In the genomic region with DNA sequence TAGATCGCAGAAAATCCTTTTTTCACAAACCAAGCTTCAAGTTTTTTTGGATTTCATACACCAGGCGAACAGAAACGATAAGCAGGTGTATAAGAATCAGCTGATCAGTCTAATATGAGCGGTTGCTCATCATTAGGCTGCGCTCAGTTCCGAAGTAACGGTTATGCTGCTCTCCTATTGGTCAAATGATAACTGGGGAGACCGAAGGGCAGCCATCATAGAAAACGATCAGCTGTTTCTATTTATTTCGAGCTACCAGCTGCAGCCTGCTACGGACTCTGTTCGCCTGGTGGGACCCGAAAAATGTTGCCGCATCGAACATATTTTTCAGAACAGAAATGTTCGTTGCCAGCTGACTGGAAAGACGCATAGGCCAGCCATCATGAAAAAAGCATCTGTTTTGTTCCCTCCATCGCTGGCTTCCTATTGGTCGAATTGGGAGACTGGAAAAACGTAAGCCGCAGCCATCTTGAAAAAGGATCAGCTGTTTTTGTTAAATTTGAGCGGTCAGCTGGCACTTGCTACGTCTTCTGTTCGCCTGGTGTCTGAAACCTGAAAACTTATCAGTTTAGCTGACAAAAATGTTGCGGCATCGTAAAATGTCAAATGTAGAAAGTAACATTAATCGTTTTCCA, we compare ENCODE assay signal across 3 fruit fly cellular contexts.
TF ChIP-seq lines count a peak whose summit lies in the region.

No protein-coding gene starts in this region.

- TF ChIP-seq CTCF in S2 (optimal IDR thresholded peaks at IDR 0.05; lab: Kevin White, UChicago), result peak; percentile 23 to 45
- peak; percentile 74 for TF ChIP-seq CTCF in whole organism, embryonic (GFP tag; optimal IDR thresholded peaks at IDR 0.05; lab: Kevin White, UChicago)

TF ChIP-seq in whole organism, adult, 20 proteins besides CTCF, POLR2A, EP300 and RAD21:
- TF ChIP-seq cnc (optimal IDR thresholded peaks at IDR 0.05; lab: Kevin White, UChicago) (no peak), Hr96 (GFP tag; optimal IDR thresholded peaks at IDR 0.05; lab: Kevin White, UChicago) (no peak), Clk (GFP tag; optimal IDR thresholded peaks at IDR 0.05; lab: Kevin White, UChicago) (no peak), pad (GFP tag; optimal IDR thresholded peaks at IDR 0.05; lab: Kevin White, UChicago) (peak; percentile 93), ovo (GFP tag; optimal IDR thresholded peaks at IDR 0.05; lab: Kevin White, UChicago) (peak; percentile 57), Crg-1 (GFP tag; optimal IDR thresholded peaks at IDR 0.05; lab: Kevin White, UChicago) (no peak)
TF ChIP-seq in whole organism, adult: peak in this region for 2.

TF ChIP-seq in whole organism, embryonic, 481 proteins besides CTCF, POLR2A, EP300 and RAD21:
- TF ChIP-seq Lhr (GFP tag; optimal IDR thresholded peaks at IDR 0.05; lab: Kevin White, UChicago) (peak; percentile 15), sna (GFP tag; IDR thresholded peaks at IDR 0.05; lab: Robert Waterston, UW; ENCODE audit: partially characterized antibody) (0 out of 2 replicates have a peak, but pooled peaks have one; percentile 20), CG14860 (GFP tag; IDR thresholded peaks at IDR 0.05; lab: Robert Waterston, UW; ENCODE audit: partially characterized antibody) (no peak), bbx (GFP tag; IDR thresholded peaks at IDR 0.05; lab: Robert Waterston, UW; ENCODE audit: partially characterized antibody) (0 out of 2 replicates have a peak, but pooled peaks have one; percentile 11), MESR4 (GFP tag; optimal IDR thresholded peaks at IDR 0.05; lab: Kevin White, UChicago) (no peak), crp (GFP tag; optimal IDR thresholded peaks at IDR 0.05; lab: Kevin White, UChicago) (peak; percentile 27 to 75), CG9817 (tag; optimal IDR thresholded peaks at IDR 0.05; lab: Kevin White, UChicago) (no peak), vvl (GFP tag; IDR thresholded peaks at IDR 0.05; lab: Robert Waterston, UW) (no peak), CG18764 (GFP tag; optimal IDR thresholded peaks at IDR 0.05; lab: Kevin White, UChicago) (no peak), Xbp1 (GFP tag; optimal IDR thresholded peaks at IDR 0.05; lab: Kevin White, UChicago) (no peak), CG15479 (GFP tag; optimal IDR thresholded peaks at IDR 0.05; lab: Kevin White, UChicago) (no peak), Sox100B (GFP tag; optimal IDR thresholded peaks at IDR 0.05; lab: Kevin White, UChicago) (no peak), tin (GFP tag; optimal IDR thresholded peaks at IDR 0.05; lab: Kevin White, UChicago) (no peak), dmrt99B (tag; optimal IDR thresholded peaks at IDR 0.05; lab: Kevin White, UChicago) (no peak), Atf-2 (GFP tag; optimal IDR thresholded peaks at IDR 0.05; lab: Kevin White, UChicago) (no peak), sima (GFP tag; optimal IDR thresholded peaks at IDR 0.05; lab: Kevin White, UChicago) (no peak), CG5180 (GFP tag; optimal IDR thresholded peaks at IDR 0.05; lab: Kevin White, UChicago) (peak; percentile 47), CG15514 (GFP tag; optimal IDR thresholded peaks at IDR 0.05; lab: Kevin White, UChicago) (peak; percentile 29), CG42726 (GFP tag; IDR thresholded peaks at IDR 0.05; lab: Robert Waterston, UW; ENCODE audit: partially characterized antibody) (no peak), jing (GFP tag; optimal IDR thresholded peaks at IDR 0.05; lab: Kevin White, UChicago) (no peak), Hmr (GFP tag; optimal IDR thresholded peaks at IDR 0.05; lab: Kevin White, UChicago) (no peak), Nf-YB (GFP tag; optimal IDR thresholded peaks at IDR 0.05; lab: Kevin White, UChicago) (peak; percentile 96), Nf-YC (tag; optimal IDR thresholded peaks at IDR 0.05; lab: Kevin White, UChicago) (peak; percentile 98), eve (GFP tag; optimal IDR thresholded peaks at IDR 0.05; lab: Kevin White, UChicago) (no peak), Deaf1 (tag; optimal IDR thresholded peaks at IDR 0.05; lab: Kevin White, UChicago) (peak; percentile 10), CG31224 (GFP tag; IDR thresholded peaks at IDR 0.05; lab: Robert Waterston, UW) (peak; percentile 94), phol (tag; optimal IDR thresholded peaks at IDR 0.05; lab: Kevin White, UChicago) (peak; percentile 76), repo (GFP tag; optimal IDR thresholded peaks at IDR 0.05; lab: Kevin White, UChicago) (no peak), sc (optimal IDR thresholded peaks at IDR 0.05; lab: Kevin White, UChicago) (no peak), sc (GFP tag; optimal IDR thresholded peaks at IDR 0.05; lab: Kevin White, UChicago) (no peak), CG7963 (GFP tag; IDR thresholded peaks at IDR 0.05; lab: Robert Waterston, UW; ENCODE audit: partially characterized antibody) (no peak)
